Fruit fly (Drosophila melanogaster): ENCODE data around the gene Aven.

The Aven gene

DNA sequence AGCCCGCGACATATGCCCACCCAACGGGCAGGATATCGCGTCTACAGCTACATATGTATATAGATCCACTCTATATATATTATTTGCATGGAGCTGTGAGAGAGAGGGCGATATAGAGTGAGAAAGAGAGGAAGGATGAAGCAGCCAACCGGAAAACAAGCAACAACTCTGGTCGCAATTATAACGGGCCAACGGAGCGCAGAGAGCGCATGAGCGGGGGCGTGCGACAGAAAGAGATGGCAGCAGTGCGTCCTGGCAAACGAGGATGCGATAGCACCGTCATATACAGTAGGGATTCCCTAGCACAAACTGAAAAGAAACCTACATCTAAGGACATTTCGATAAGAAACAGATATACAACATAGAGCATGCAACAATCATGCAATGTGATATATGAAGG is 7.8 kb downstream of the Aven start:
- TF ChIP-seq h (GFP tag; optimal IDR thresholded peaks at IDR 0.05) (no peak), dmrt93B (GFP tag; optimal IDR thresholded peaks at IDR 0.05) (no peak), Dif (GFP tag; optimal IDR thresholded peaks at IDR 0.05; ENCODE audit: partially characterized antibody) (no peak), sage (GFP tag; optimal IDR thresholded peaks at IDR 0.05) (no peak), Hr83 (GFP tag; optimal IDR thresholded peaks at IDR 0.05; ENCODE audit: poor library complexity, severe bottlenecking) (no peak), ey (GFP tag; optimal IDR thresholded peaks at IDR 0.05) (no peak), sv (GFP tag; optimal IDR thresholded peaks at IDR 0.05) (no peak), dsf (GFP tag; optimal IDR thresholded peaks at IDR 0.05; ENCODE audit: borderline replicate concordance) (no peak), Abd-B (GFP tag; optimal IDR thresholded peaks at IDR 0.05) (no peak), foxo (GFP tag; optimal IDR thresholded peaks at IDR 0.05) (no peak)

dm6 chrX:12615752-12616366 is 13.6 kb downstream of the Aven start, which contains the start of gene CG11085:
Gene CG11085, plus strand, starts transcription at chrX:12616316.
- no peak for TF ChIP-seq lola (GFP tag; optimal IDR thresholded peaks at IDR 0.05)
- no peak for TF ChIP-seq Hr83 (GFP tag; optimal IDR thresholded peaks at IDR 0.05; ENCODE audit: poor library complexity, severe bottlenecking)
- no peak for TF ChIP-seq Abd-B (GFP tag; optimal IDR thresholded peaks at IDR 0.05)
- no peak for TF ChIP-seq Vsx2 (GFP tag; optimal IDR thresholded peaks at IDR 0.05; ENCODE audit: partially characterized antibody)
- TF ChIP-seq h (GFP tag; optimal IDR thresholded peaks at IDR 0.05): no peak
- no peak for TF ChIP-seq foxo (GFP tag; optimal IDR thresholded peaks at IDR 0.05)
- TF ChIP-seq Dfd (GFP tag; optimal IDR thresholded peaks at IDR 0.05): no peak
- no peak for TF ChIP-seq HLH106 (tag; optimal IDR thresholded peaks at IDR 0.05)
- TF ChIP-seq rgr (GFP tag; optimal IDR thresholded peaks at IDR 0.05): no peak
- TF ChIP-seq dmrt93B (GFP tag; optimal IDR thresholded peaks at IDR 0.05): no peak
- no peak for TF ChIP-seq sage (GFP tag; optimal IDR thresholded peaks at IDR 0.05)
- TF ChIP-seq CG9705 (GFP tag; optimal IDR thresholded peaks at IDR 0.05): no peak

- TF ChIP-seq CrebA (GFP tag; optimal IDR thresholded peaks at IDR 0.05; ENCODE audit: borderline replicate concordance): no peak
- TF ChIP-seq jim (GFP tag; optimal IDR thresholded peaks at IDR 0.05): no peak
- no peak for TF ChIP-seq CG9705 (GFP tag; optimal IDR thresholded peaks at IDR 0.05)
- TF ChIP-seq Hr78 (GFP tag; optimal IDR thresholded peaks at IDR 0.05): no peak
- TF ChIP-seq dmrt93B (GFP tag; optimal IDR thresholded peaks at IDR 0.05): no peak
- TF ChIP-seq pan (optimal IDR thresholded peaks at IDR 0.05): no peak
- TF ChIP-seq lola (GFP tag; optimal IDR thresholded peaks at IDR 0.05): no peak
Measured at dm6 chrX:12613248-12613805, 16.1 kb downstream of the Aven start.

dm6 chrX:12611536-12612458 is 17.6 kb downstream of the Aven start, which contains the start of the genes CG1463 and Fpgs1:
Gene CG1463, minus strand, starts transcription at chrX:12611667.
Gene Fpgs1, plus strand, starts transcription at chrX:12611867.
- TF ChIP-seq lola (GFP tag; optimal IDR thresholded peaks at IDR 0.05) (no peak), Jra (GFP tag; optimal IDR thresholded peaks at IDR 0.05) (peak; percentile 55), HLH106 (tag; optimal IDR thresholded peaks at IDR 0.05) (no peak), ey (GFP tag; optimal IDR thresholded peaks at IDR 0.05) (peak; percentile 14), psq (GFP tag; optimal IDR thresholded peaks at IDR 0.05) (peak; percentile 30), CG32264 (GFP tag; optimal IDR thresholded peaks at IDR 0.05) (no peak), CG9705 (GFP tag; optimal IDR thresholded peaks at IDR 0.05) (peak; percentile 31), Myc (optimal IDR thresholded peaks at IDR 0.05) (peak; percentile 99)

DNA sequence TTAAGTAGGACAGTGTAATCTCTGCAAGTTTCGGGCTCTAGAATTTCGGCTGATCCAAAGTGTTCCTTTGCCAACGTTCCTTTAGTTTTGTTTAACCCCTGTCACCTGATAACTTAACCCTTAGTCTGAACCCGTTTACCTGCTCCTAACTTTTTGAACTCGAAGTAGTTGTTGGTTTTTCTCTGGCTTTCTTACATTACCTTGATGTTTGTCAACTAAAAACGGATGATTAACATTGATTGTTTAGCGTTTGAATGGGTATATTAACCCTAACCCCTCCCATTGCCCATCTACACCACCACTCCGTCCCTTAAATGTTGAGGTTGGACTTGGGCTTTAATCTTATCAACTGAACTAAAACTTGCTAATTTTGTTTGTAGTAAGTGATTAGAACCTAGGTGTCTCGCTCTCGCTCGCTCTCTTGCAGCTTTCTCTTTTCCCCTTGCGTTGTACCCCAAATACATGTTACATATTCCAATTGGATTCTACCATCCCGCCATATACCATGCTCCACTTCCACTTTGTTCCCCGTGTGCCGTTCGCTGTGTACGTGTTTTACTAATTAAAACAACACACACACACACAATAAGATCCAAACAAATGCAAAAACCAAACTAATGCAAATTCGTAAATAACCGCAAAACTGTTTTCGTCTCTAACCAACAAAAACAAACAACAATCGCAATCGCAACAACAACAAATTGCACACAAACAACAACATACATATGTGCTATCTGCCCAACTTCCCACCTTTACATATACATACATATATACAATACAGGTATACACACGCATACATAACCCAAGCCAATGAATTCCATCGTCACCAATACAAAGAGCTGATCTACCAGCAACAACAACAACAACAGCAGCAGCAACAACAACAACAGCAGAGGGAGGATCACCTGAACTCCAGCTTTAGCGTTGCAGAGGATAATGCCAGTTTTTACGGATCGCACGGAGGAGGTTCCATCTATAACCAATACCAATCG is 28.3 kb downstream of the Aven start:
- TF ChIP-seq jim (GFP tag; optimal IDR thresholded peaks at IDR 0.05) (no peak), dl (GFP tag; optimal IDR thresholded peaks at IDR 0.05; ENCODE audit: insufficient read depth in 1 of 2, partially characterized antibody in 2 of 2) (no peak), woc (GFP tag; optimal IDR thresholded peaks at IDR 0.05) (no peak), dmrt93B (GFP tag; optimal IDR thresholded peaks at IDR 0.05) (no peak), Abd-B (GFP tag; optimal IDR thresholded peaks at IDR 0.05) (no peak), Hr78 (GFP tag; optimal IDR thresholded peaks at IDR 0.05) (no peak), Sp1 (GFP tag; optimal IDR thresholded peaks at IDR 0.05) (no peak), fru (GFP tag; optimal IDR thresholded peaks at IDR 0.05) (no peak), tai (GFP tag; optimal IDR thresholded peaks at IDR 0.05) (no peak), CG9705 (GFP tag; optimal IDR thresholded peaks at IDR 0.05) (no peak), CrebA (GFP tag; optimal IDR thresholded peaks at IDR 0.05; ENCODE audit: borderline replicate concordance) (no peak), rgr (GFP tag; optimal IDR thresholded peaks at IDR 0.05) (no peak), Mio (GFP tag; optimal IDR thresholded peaks at IDR 0.05) (no peak), GATAd (GFP tag; optimal IDR thresholded peaks at IDR 0.05) (no peak)
